Fruit fly (Drosophila melanogaster): ENCODE results near the gene Ubc4.

dm6 chr3L:9726707-9727106 lies 28.6 kb downstream of the Ubc4 start, which contains the start of gene Naa60:
- TF ChIP-seq bab1 (GFP tag; optimal IDR thresholded peaks at IDR 0.05) (peak; percentile 21), CG14711 (tag; optimal IDR thresholded peaks at IDR 0.05) (no peak), pad (GFP tag; optimal IDR thresholded peaks at IDR 0.05) (no peak), CG12768 (GFP tag; optimal IDR thresholded peaks at IDR 0.05) (no peak), kay (GFP tag; ENCODE audit: borderline replicate concordance) (no peak), tj (GFP tag; optimal IDR thresholded peaks at IDR 0.05) (no peak), CG11617 (GFP tag; optimal IDR thresholded peaks at IDR 0.05) (no peak), cnc (optimal IDR thresholded peaks at IDR 0.05) (no peak), CG1620 (GFP tag; optimal IDR thresholded peaks at IDR 0.05) (no peak), cic (GFP tag; optimal IDR thresholded peaks at IDR 0.05) (no peak), Clk (GFP tag; optimal IDR thresholded peaks at IDR 0.05) (no peak), CG33017 (tag; optimal IDR thresholded peaks at IDR 0.05) (no peak), Mnt (GFP tag; optimal IDR thresholded peaks at IDR 0.05) (no peak)

All from whole organism, adult.